Fruit fly (Drosophila melanogaster) whole organism, embryonic: ENCODE results near the gene CG13113.

Experiments
- Abd-B ChIP-seq: fragments of 200-800 bp; sonication (Bioruptor generic); optimal IDR thresholded peaks from 2 replicates; lab custom pipeline; 2018; ENCODE audit warnings: missing biosample characterization, mild to moderate bottlenecking, missing genetic modification characterization, moderate library complexity
- CG1024 ChIP-seq: fragments of 200-800 bp; sonication (Bioruptor generic); IDR thresholded peaks from 2 replicates; pipeline ENCODE4 v1.3.6; 2022; ENCODE audit warnings: missing biosample characterization, missing genetic modification characterization
- CG10366 ChIP-seq: fragments of 200-800 bp; sonication (Bioruptor generic); IDR thresholded peaks from 2 replicates; pipeline ENCODE4 v1.3.6; 2022; ENCODE audit warnings: missing biosample characterization, missing genetic modification characterization
- CG11723 ChIP-seq: fragments of 200-800 bp; sonication (Bioruptor generic); optimal IDR thresholded peaks from 2 replicates; lab custom pipeline; 2017; ENCODE audit warnings: missing biosample characterization, mild to moderate bottlenecking, missing genetic modification characterization
- CG12659 ChIP-seq: fragments of 200-800 bp; sonication (Bioruptor generic); optimal IDR thresholded peaks from 3 replicates; lab custom pipeline; 2017; ENCODE audit warnings: mild to moderate bottlenecking, missing biosample characterization, missing genetic modification reagents, missing genetic modification characterization
- CG1603 ChIP-seq: fragments of 200-800 bp; sonication (Bioruptor generic); optimal IDR thresholded peaks from 2 replicates; lab custom pipeline; 2019; ENCODE audit warnings: missing biosample characterization, mild to moderate bottlenecking, missing genetic modification characterization, moderate library complexity
- CG1647 ChIP-seq: fragments of 200-800 bp; sonication (Bioruptor generic); optimal IDR thresholded peaks from 3 replicates; lab custom pipeline; 2016; ENCODE audit warnings: missing biosample characterization, missing genetic modification characterization
- CG16815 ChIP-seq: fragments of 200-800 bp; sonication (Bioruptor generic); optimal IDR thresholded peaks from 3 replicates; lab custom pipeline; 2017; ENCODE audit warnings: missing biosample characterization, mild to moderate bottlenecking, missing genetic modification characterization
- CG18011 ChIP-seq: fragments of 200-800 bp; sonication (Bioruptor generic); optimal IDR thresholded peaks from 2 replicates; lab custom pipeline; 2017; ENCODE audit warnings: missing biosample characterization, missing genetic modification characterization, mild to moderate bottlenecking, moderate library complexity, missing genotype
- CG2199 ChIP-seq: fragments of 200-800 bp; sonication (Bioruptor generic); IDR thresholded peaks from 3 replicates; pipeline ENCODE4 v1.3.6; 2022; ENCODE audit warnings: missing biosample characterization, missing genetic modification characterization
- CG3281 ChIP-seq: fragments of 200-800 bp; sonication (Bioruptor generic); optimal IDR thresholded peaks from 3 replicates; lab custom pipeline; 2017; ENCODE audit warnings: missing biosample characterization, mild to moderate bottlenecking, missing genetic modification characterization
- CG3838 ChIP-seq: fragments of 200-800 bp; sonication (Bioruptor generic); optimal IDR thresholded peaks from 3 replicates; lab custom pipeline; 2016; ENCODE audit warnings: missing biosample characterization, missing genetic modification characterization
- CG4328 ChIP-seq: fragments of 200-800 bp; sonication (Bioruptor generic); optimal IDR thresholded peaks from 3 replicates; lab custom pipeline; 2017; ENCODE audit warnings: missing biosample characterization, missing genetic modification reagents, missing genetic modification characterization
- CG43689 ChIP-seq: fragments of 200-800 bp; sonication (Bioruptor generic); IDR thresholded peaks from 2 replicates; pipeline ENCODE4 v1.3.6; 2022; ENCODE audit warnings: missing biosample characterization, missing genetic modification characterization
- CG4707 ChIP-seq: fragments of 200-800 bp; sonication (Bioruptor generic); optimal IDR thresholded peaks from 2 replicates; lab custom pipeline; 2018; ENCODE audit warnings: missing biosample characterization, mild to moderate bottlenecking, missing genetic modification characterization, moderate library complexity
- CG5245 ChIP-seq: fragments of 200-800 bp; sonication (Bioruptor generic); optimal IDR thresholded peaks from 3 replicates; lab custom pipeline; 2016; ENCODE audit warnings: missing biosample characterization, missing genetic modification characterization
- CG6813 ChIP-seq: fragments of 200-800 bp; sonication (Bioruptor generic); optimal IDR thresholded peaks from 2 replicates; lab custom pipeline; 2017; ENCODE audit warnings: missing biosample characterization, missing genetic modification characterization, mild to moderate bottlenecking, moderate library complexity, missing genetic modification reagents
- CG8290 ChIP-seq, 3 experiments: fragments of 200-800 bp; sonication (Bioruptor generic); optimal IDR thresholded peaks; 2 replicates each; lab custom pipeline; 2016 to 2019; ENCODE audit warnings: missing biosample characterization in 3 of 3, missing genetic modification characterization in 3 of 3, mild to moderate bottlenecking in 2 of 3, moderate library complexity in 1 of 3
- CG8944 ChIP-seq: fragments of 200-800 bp; sonication (Bioruptor generic); optimal IDR thresholded peaks from 3 replicates; lab custom pipeline; 2016; ENCODE audit warnings: missing biosample characterization, missing genetic modification characterization
- CG9817 ChIP-seq: fragments of 200-800 bp; sonication (Bioruptor generic); optimal IDR thresholded peaks from 2 replicates; lab custom pipeline; 2018; ENCODE audit warnings: missing biosample characterization, mild to moderate bottlenecking, missing genetic modification characterization, moderate library complexity
- ERR ChIP-seq: fragments of 200-800 bp; sonication (Bioruptor generic); optimal IDR thresholded peaks from 2 replicates; lab custom pipeline; 2016; ENCODE audit warnings: missing biosample characterization, missing genetic modification characterization
- Fer3 ChIP-seq: fragments of 200-800 bp; sonication (Bioruptor generic); optimal IDR thresholded peaks from 2 replicates; lab custom pipeline; 2018; ENCODE audit warnings: missing biosample characterization, mild to moderate bottlenecking, missing genetic modification characterization, moderate library complexity
- Hand ChIP-seq: fragments of 200-800 bp; sonication (Bioruptor generic); optimal IDR thresholded peaks from 2 replicates; lab custom pipeline; 2017; ENCODE audit warnings: mild to moderate bottlenecking, missing biosample characterization, missing genetic modification reagents, missing genetic modification characterization
- Hr51 ChIP-seq, 2 experiments: fragments of 200-800 bp; sonication (Bioruptor generic); optimal IDR thresholded peaks; 2 replicates in 1 of 2; 3 replicates in 1 of 2; lab custom pipeline; 2016 to 2018; ENCODE audit warnings: missing biosample characterization in 2 of 2, missing genetic modification characterization in 2 of 2, mild to moderate bottlenecking in 1 of 2, moderate library complexity in 1 of 2
- NK7.1 ChIP-seq: fragments of 200-800 bp; sonication (Bioruptor generic); optimal IDR thresholded peaks from 3 replicates; lab custom pipeline; 2016; ENCODE audit warnings: missing biosample characterization, missing genetic modification characterization
- Nf-YC ChIP-seq: fragments of 200-800 bp; optimal IDR thresholded peaks from 3 replicates; lab custom pipeline; 2019; ENCODE audit warnings: missing biosample characterization, mild to moderate bottlenecking, missing genetic modification characterization, moderate library complexity
- Sox100B ChIP-seq: fragments of 200-800 bp; sonication (Bioruptor generic); optimal IDR thresholded peaks from 3 replicates; lab custom pipeline; 2018; ENCODE audit warnings: missing biosample characterization, mild to moderate bottlenecking, missing genetic modification characterization
- Sox102F ChIP-seq: fragments of 200-800 bp; sonication (Bioruptor generic); optimal IDR thresholded peaks from 2 replicates; lab custom pipeline; 2018; ENCODE audit warnings: missing biosample characterization, mild to moderate bottlenecking, missing genetic modification characterization, moderate library complexity
- Tbp ChIP-seq: fragments of >200 bp; optimal IDR thresholded peaks from 2 replicates; lab custom pipeline; 2018; ENCODE audit warnings: missing biosample characterization, missing genetic modification characterization
- Vsx1 ChIP-seq: fragments of 200-800 bp; sonication (Bioruptor generic); optimal IDR thresholded peaks from 2 replicates; lab custom pipeline; 2017; ENCODE audit warnings: missing biosample characterization, mild to moderate bottlenecking, missing genetic modification characterization, missing genetic modification reagents
- Xrp1 ChIP-seq: fragments of 200-800 bp; sonication (Bioruptor generic); IDR thresholded peaks from 2 replicates; pipeline ENCODE4 v1.3.6; 2022; ENCODE audit warnings: missing biosample characterization, missing genetic modification characterization
- aop ChIP-seq: fragments of 200-800 bp; sonication (Bioruptor generic); IDR thresholded peaks from 2 replicates; pipeline ENCODE4 v1.3.6; 2022; ENCODE audit warnings: missing biosample characterization, missing genetic modification characterization
- ara ChIP-seq: fragments of 200-800 bp; sonication (Bioruptor generic); IDR thresholded peaks from 2 replicates; pipeline ENCODE4 v1.3.6; 2022; ENCODE audit warnings: missing biosample characterization, missing genetic modification characterization
- bowl ChIP-seq: fragments of 200-800 bp; sonication (Bioruptor generic); IDR thresholded peaks from 2 replicates; pipeline ENCODE4 v1.3.6; 2022; ENCODE audit warnings: missing biosample characterization, missing genetic modification characterization
- caup ChIP-seq: fragments of 200-800 bp; sonication (Bioruptor generic); optimal IDR thresholded peaks from 3 replicates; lab custom pipeline; 2017; ENCODE audit warnings: missing biosample characterization, mild to moderate bottlenecking, missing genetic modification characterization, moderate library complexity; ENCODE audit not compliant: severe bottlenecking
- chm ChIP-seq: fragments of 200-800 bp; sonication (Bioruptor generic); IDR thresholded peaks from 2 replicates; pipeline ENCODE4 v1.3.6; 2022; ENCODE audit warnings: missing biosample characterization, missing genetic modification characterization
- crc ChIP-seq: fragments of 200-800 bp; sonication (Bioruptor generic); optimal IDR thresholded peaks from 2 replicates; lab custom pipeline; 2016; ENCODE audit warnings: missing biosample characterization, missing genetic modification characterization
- dan ChIP-seq: fragments of 200-800 bp; sonication (Bioruptor generic); IDR thresholded peaks from 2 replicates; pipeline ENCODE4 v1.3.6; 2022; ENCODE audit warnings: missing biosample characterization, missing genetic modification characterization
- esg ChIP-seq: fragments of 200-800 bp; sonication (Bioruptor generic); conservative IDR thresholded peaks from 2 replicates; pipeline ENCODE4 v1.3.6; 2022; ENCODE audit warnings: missing biosample characterization, missing genetic modification characterization
- ewg ChIP-seq: fragments of 200-800 bp; sonication (Bioruptor generic); optimal IDR thresholded peaks from 3 replicates; lab custom pipeline; 2017; ENCODE audit warnings: mild to moderate bottlenecking, missing biosample characterization, missing genetic modification reagents, missing genetic modification characterization
- exex ChIP-seq: fragments of 200-800 bp; sonication (Bioruptor generic); optimal IDR thresholded peaks from 4 replicates; lab custom pipeline; 2018; ENCODE audit warnings: missing biosample characterization, mild to moderate bottlenecking, missing genetic modification characterization, moderate library complexity
- gt ChIP-seq: fragments of 200-800 bp; sonication (Bioruptor generic); IDR thresholded peaks from 2 replicates; pipeline ENCODE4 v1.3.6; 2022; ENCODE audit warnings: missing biosample characterization, missing genetic modification characterization
- ham ChIP-seq: fragments of 200-800 bp; sonication (Bioruptor generic); IDR thresholded peaks from 2 replicates; pipeline ENCODE4 v1.3.6; 2022; ENCODE audit warnings: missing biosample characterization, missing genetic modification characterization
- lbe ChIP-seq: fragments of 200-800 bp; sonication (Bioruptor generic); optimal IDR thresholded peaks from 2 replicates; lab custom pipeline; 2016; ENCODE audit warnings: missing biosample characterization, mild to moderate bottlenecking, missing genetic modification characterization
- nmo ChIP-seq: fragments of 200-800 bp; sonication (Bioruptor generic); optimal IDR thresholded peaks from 2 replicates; lab custom pipeline; 2018; ENCODE audit warnings: missing biosample characterization, mild to moderate bottlenecking, missing genetic modification characterization, moderate library complexity
- sens ChIP-seq: fragments of 200-800 bp; sonication (Bioruptor generic); peaks from one replicate; lab custom pipeline; 2016; ENCODE audit warnings: missing biosample characterization, missing genetic modification characterization
- slou ChIP-seq: fragments of 200-800 bp; sonication (Bioruptor generic); optimal IDR thresholded peaks from 3 replicates; lab custom pipeline; 2016; ENCODE audit warnings: missing biosample characterization, missing genetic modification characterization
- toy ChIP-seq: fragments of 200-800 bp; sonication (Bioruptor generic); IDR thresholded peaks from 2 replicates; pipeline ENCODE4 v1.3.6; 2022; ENCODE audit warnings: missing biosample characterization, missing genetic modification characterization
- ttk ChIP-seq: fragments of 200-800 bp; sonication (Bioruptor generic); IDR thresholded peaks from 2 replicates; pipeline ENCODE4 v2.1.2; 2022; ENCODE audit warnings: missing biosample characterization, missing genetic modification characterization

CG13113 gene

dm6 chr2L:9568360-9569088 lies 24.6 kb downstream of the CG13113 start, which contains the start of gene brwl (continued):
- TF ChIP-seq Abd-B (peak; percentile 98), CG8290 (GFP tag; optimal IDR thresholded peaks at IDR 0.05; lab: Kevin White, UChicago) (peak; percentile 99), CG8290 (tag; optimal IDR thresholded peaks at IDR 0.05; lab: Kevin White, UChicago) (peak; percentile 92 to 93), CG9817 (tag; lab: Kevin White, UChicago) (peak; percentile 98), bowl (GFP tag; lab: Robert Waterston, UW) (peak; percentile 94), CG10366 (peak; percentile 98), CG5245 (GFP tag; lab: Kevin White, UChicago) (peak; percentile 97), lbe (GFP tag; lab: Kevin White, UChicago) (peak; percentile 95), toy (GFP tag; lab: Robert Waterston, UW) (peak; percentile 94), CG1024 (peak; percentile 92), gt (GFP tag; lab: Robert Waterston, UW) (peak; percentile 95), ttk (GFP tag; lab: Robert Waterston, UW) (peak; percentile 98), NK7.1 (peak; percentile 96), Sox100B (GFP tag; lab: Kevin White, UChicago) (peak; percentile 99), CG3281 (GFP tag; lab: Kevin White, UChicago) (peak; percentile 99), CG4328 (GFP tag; lab: Kevin White, UChicago) (peak; percentile 99), caup (GFP tag; lab: Kevin White, UChicago) (peak; percentile 98), exex (tag; lab: Kevin White, UChicago) (peak; percentile 93), esg (GFP tag; lab: Robert Waterston, UW) (peak; percentile 98), slou (GFP tag; lab: Kevin White, UChicago) (peak; percentile 97), Xrp1 (peak; percentile 99), Hand (GFP tag; lab: Kevin White, UChicago) (peak; percentile 97), dan (peak; percentile 95), Fer3 (peak; percentile 98), CG2199 (GFP tag; lab: Robert Waterston, UW) (peak; percentile 98), Sox102F (GFP tag; lab: Kevin White, UChicago) (peak; percentile 99), CG43689 (GFP tag; lab: Robert Waterston, UW) (peak; percentile 93), Vsx1 (GFP tag; lab: Kevin White, UChicago) (peak; percentile 98), CG8944 (peak; percentile 97), crc (GFP tag; lab: Kevin White, UChicago) (peak; percentile 97), ERR (GFP tag; lab: Kevin White, UChicago) (peak; percentile 96), CG4707 (GFP tag; lab: Kevin White, UChicago) (peak; percentile 90), ara (GFP tag; lab: Robert Waterston, UW) (peak; percentile 98), CG18011 (peak; percentile 91), aop (GFP tag; lab: Robert Waterston, UW) (peak; percentile 59; the same call in 1 of the 2 replicates), nmo (peak; percentile 99), CG16815 (GFP tag; lab: Kevin White, UChicago) (peak; percentile 99), CG6813 (GFP tag; lab: Kevin White, UChicago) (peak; percentile 99), ham (GFP tag; lab: Robert Waterston, UW) (peak; percentile 95), CG1603 (tag; lab: Kevin White, UChicago) (peak; percentile 98), Tbp (no peak), ewg (GFP tag; lab: Kevin White, UChicago) (peak; percentile 97), CG3838 (GFP tag; lab: Kevin White, UChicago) (peak; percentile 100), CG12659 (GFP tag; lab: Kevin White, UChicago) (peak; percentile 99), CG11723 (peak; percentile 97), Nf-YC (tag; lab: Kevin White, UChicago) (peak; percentile 93), chm (GFP tag; lab: Robert Waterston, UW) (peak; percentile 95), CG1647 (peak; percentile 97), sens (GFP tag; lab: Kevin White, UChicago) (peak; percentile 100), Hr51 (GFP tag; optimal IDR thresholded peaks at IDR 0.05; lab: Kevin White, UChicago) (peak; percentile 97 to 99)
